Fruit fly (Drosophila melanogaster): ENCODE results near the gene PIG-B.

dm6 chr3L:3773317-3773716 lies 37.7 kb upstream of the PIG-B start:
- TF ChIP-seq CG8478 (optimal IDR thresholded peaks at IDR 0.05) = no peak
- TF ChIP-seq CTCF (optimal IDR thresholded peaks at IDR 0.05) = no peak
